Worm (Caenorhabditis elegans): ENCODE results near the gene gcn-1.

gcn-1 gene

ce11 chrIII:2129991-2130390 is 21.8 kb upstream of the gcn-1 start:
- peak; percentile 66 for TF ChIP-seq hlh-30 (tag; optimal IDR thresholded peaks at IDR 0.05; ENCODE audit: insufficient read depth)
- peak in 1 of 2 experiments; percentile 36 for TF ChIP-seq lsy-2 (tag; optimal IDR thresholded peaks at IDR 0.05)
- no peak for TF ChIP-seq lin-38 (GFP tag; IDR thresholded peaks at IDR 0.05)

ce11 chrIII:2132059-2132458 is 19.7 kb upstream of the gcn-1 start:
- peak; percentile 22 for TF ChIP-seq hlh-30 (tag; optimal IDR thresholded peaks at IDR 0.05; ENCODE audit: insufficient read depth)
- no peak for TF ChIP-seq zfp-3 (GFP tag; conservative IDR thresholded peaks at IDR 0.05)
- TF ChIP-seq nhr-28 (tag; optimal IDR thresholded peaks at IDR 0.05) = peak; percentile 6
- no peak for TF ChIP-seq lin-13 (GFP tag; optimal IDR thresholded peaks at IDR 0.05)
- TF ChIP-seq lsy-2 (tag; optimal IDR thresholded peaks at IDR 0.05) = peak in 1 of 2 experiments; percentile 30
- TF ChIP-seq arid-1 (GFP tag; conservative IDR thresholded peaks at IDR 0.05) = no peak
- TF ChIP-seq D1046.2 (GFP tag; IDR thresholded peaks at IDR 0.05) = no peak
- TF ChIP-seq unc-130 (GFP tag; optimal IDR thresholded peaks at IDR 0.05) = no peak
- TF ChIP-seq aha-1 (tag) = peak; percentile 47
- no peak for TF ChIP-seq ceh-44 (GFP tag; IDR thresholded peaks at IDR 0.05)

- TF ChIP-seq ctbp-1 (GFP tag; IDR thresholded peaks at IDR 0.05) (no peak), nhr-237 (tag; optimal IDR thresholded peaks at IDR 0.05) (no peak), nhr-25 (tag; optimal IDR thresholded peaks at IDR 0.05; ENCODE audit: borderline replicate concordance, insufficient read depth) (no peak), hif-1 (tag; optimal IDR thresholded peaks at IDR 0.05) (no peak), nhr-48 (tag; optimal IDR thresholded peaks at IDR 0.05) (no peak), zfp-2 (tag; optimal IDR thresholded peaks at IDR 0.05) (no peak), vab-7 (GFP tag; IDR thresholded peaks at IDR 0.05) (no peak), lin-15B (tag; optimal IDR thresholded peaks at IDR 0.05) (no peak)
Measured at ce11 chrIII:2133928-2134327, 17.8 kb upstream of the gcn-1 start.

- TF ChIP-seq php-3 (GFP tag; IDR thresholded peaks at IDR 0.05) (0 out of 2 replicates have a peak, but pooled peaks have one; percentile 15), nhr-102 (tag; optimal IDR thresholded peaks at IDR 0.05) (no peak)
Measured at ce11 chrIII:2137490-2137889, 14.3 kb upstream of the gcn-1 start.

ce11 chrIII:2150555-2150954 is 1.2 kb upstream of the gcn-1 start:
- peak; percentile 70 for TF ChIP-seq lin-13 (GFP tag; optimal IDR thresholded peaks at IDR 0.05)
- TF ChIP-seq F44E2.7 (GFP tag; IDR thresholded peaks at IDR 0.05) = no peak
- TF ChIP-seq lsy-2 (tag; optimal IDR thresholded peaks at IDR 0.05) = peak in 1 of 2 experiments; percentile 54
- TF ChIP-seq mep-1 (tag; optimal IDR thresholded peaks at IDR 0.05) = peak; percentile 5

- TF ChIP-seq ceh-28 (tag; optimal IDR thresholded peaks at IDR 0.05) (no peak), jun-1 (tag; optimal IDR thresholded peaks at IDR 0.05) (no peak), nhr-25 (tag; optimal IDR thresholded peaks at IDR 0.05; ENCODE audit: borderline replicate concordance, insufficient read depth) (no peak), unc-62 (GFP tag; optimal IDR thresholded peaks at IDR 0.05 in 1 of 2) (peak in 1 of 2 experiments; percentile 77), unc-62 (tag; optimal IDR thresholded peaks at IDR 0.05) (no peak), zfp-2 (tag; optimal IDR thresholded peaks at IDR 0.05) (no peak), cey-2 (tag; optimal IDR thresholded peaks at IDR 0.05; ENCODE audit: borderline replicate concordance, insufficient read depth) (no peak), pqm-1 (tag; optimal IDR thresholded peaks at IDR 0.05) (no peak), nhr-111 (GFP tag; optimal IDR thresholded peaks at IDR 0.05) (no peak), lir-3 (tag; optimal IDR thresholded peaks at IDR 0.05) (no peak), lim-7 (GFP tag; IDR thresholded peaks at IDR 0.05) (no peak), pha-4 (GFP tag; IDR thresholded peaks at IDR 0.05) (no peak), pha-4 (tag; optimal IDR thresholded peaks at IDR 0.05) (no peak), Y75B8A.6 (GFP tag; IDR thresholded peaks at IDR 0.05) (no peak), daf-16 (GFP tag; optimal IDR thresholded peaks at IDR 0.05) (no peak), daf-16 (tag; optimal IDR thresholded peaks at IDR 0.05) (no peak), nhr-6 (tag; optimal IDR thresholded peaks at IDR 0.05) (peak; percentile 6), hlh-30 (tag; optimal IDR thresholded peaks at IDR 0.05; ENCODE audit: insufficient read depth) (peak; percentile 22), snpc-4 (tag; optimal IDR thresholded peaks at IDR 0.05) (no peak), vab-7 (GFP tag; IDR thresholded peaks at IDR 0.05) (no peak), Y48G9A.11 (GFP tag; IDR thresholded peaks at IDR 0.05) (no peak), Y105C5A.15 (GFP tag; IDR thresholded peaks at IDR 0.05) (no peak), lin-38 (GFP tag; IDR thresholded peaks at IDR 0.05) (no peak), F49E8.2 (tag; optimal IDR thresholded peaks at IDR 0.05; ENCODE audit: borderline replicate concordance) (no peak)
Measured at ce11 chrIII:2159152-2159551, 7.4 kb downstream of the gcn-1 start.
